Worm (Caenorhabditis elegans): ENCODE results near the gene C14C6.8.

DNA sequence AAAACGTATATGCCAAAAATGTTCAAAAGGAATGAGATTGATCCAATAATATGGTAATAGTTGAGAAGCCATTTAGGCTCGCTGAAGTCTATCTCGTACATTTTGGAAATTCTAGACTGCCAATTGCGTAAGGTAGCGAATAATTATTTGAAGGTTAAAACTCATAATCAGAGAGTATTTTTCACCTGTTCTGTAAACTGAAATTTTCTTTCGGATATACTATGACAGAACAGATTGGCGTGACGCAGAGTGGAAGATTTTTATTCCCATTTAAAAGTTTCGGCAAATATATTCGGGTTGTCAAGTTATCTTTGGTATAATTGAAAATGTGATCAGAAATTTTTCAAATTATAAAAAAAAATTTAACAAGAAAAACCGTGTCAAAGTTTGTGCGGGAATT is 15.1 kb upstream of the C14C6.8 start, which contains the start of gene sri-72:
- TF ChIP-seq pha-4 (tag; optimal IDR thresholded peaks at IDR 0.05) (no peak), nhr-25 (tag; optimal IDR thresholded peaks at IDR 0.05) (no peak), unc-39 (tag; optimal IDR thresholded peaks at IDR 0.05) (no peak)
